Worm (Caenorhabditis elegans) whole organism, L1 larva: ENCODE results near the gene osg-1.

ENCODE experiments used
- C04F5.9 ChIP-seq: sonication (generic microtip); optimal IDR thresholded peaks from 2 replicates; lab custom pipeline; 2016; ENCODE audit warnings: missing genetic modification characterization, missing compliant biosample characterization
- C16A3.4 ChIP-seq: fragments of 150-350 bp; optimal IDR thresholded peaks from 2 replicates; lab custom pipeline; 2014; ENCODE audit warnings: missing biosample characterization, missing genetic modification characterization
- C34B4.2 ChIP-seq: sonication (generic microtip); optimal IDR thresholded peaks from 2 replicates; lab custom pipeline; 2017; ENCODE audit warnings: mild to moderate bottlenecking, missing genetic modification characterization, missing compliant biosample characterization
- F16B12.6 ChIP-seq: fragments of 150-350 bp; optimal IDR thresholded peaks from 2 replicates; lab custom pipeline; 2014; ENCODE audit warnings: missing biosample characterization, missing genetic modification characterization
- aha-1 ChIP-seq: fragments of 150-350 bp; optimal IDR thresholded peaks from 2 replicates; lab custom pipeline; 2014; ENCODE audit warnings: missing biosample characterization, missing genetic modification characterization
- alr-1 ChIP-seq: fragments of 200-800 bp; sonication (Bioruptor generic); optimal IDR thresholded peaks from 2 replicates; lab custom pipeline; 2018; ENCODE audit warnings: borderline replicate concordance, mild to moderate bottlenecking, missing genetic modification characterization, missing compliant biosample characterization
- aly-2 ChIP-seq: fragments of 150-350 bp; optimal IDR thresholded peaks from 2 replicates; lab custom pipeline; 2014; ENCODE audit warnings: missing biosample characterization, missing genetic modification characterization
- ceh-8 ChIP-seq: fragments of 200-800 bp; sonication (Bioruptor generic); optimal IDR thresholded peaks from 2 replicates; lab custom pipeline; 2018; ENCODE audit warnings: mild to moderate bottlenecking, missing genetic modification characterization, moderate library complexity, missing compliant biosample characterization
- ceh-82 ChIP-seq, 3 experiments: fragments of 150-350 bp in 1 of 3; sonication (generic microtip) in 2 of 3; optimal IDR thresholded peaks; 2 replicates each; lab custom pipeline; 2014 to 2017; ENCODE audit warnings: missing biosample characterization in 3 of 3, missing genetic modification characterization in 3 of 3
- ceh-88 ChIP-seq: fragments of 200-800 bp; sonication (Bioruptor generic); IDR thresholded peaks from 2 replicates; pipeline ENCODE4 v1.3.6; 2022; ENCODE audit warnings: missing genetic modification characterization, missing compliant biosample characterization
- ces-1 ChIP-seq: fragments of 150-350 bp; optimal IDR thresholded peaks from 2 replicates; lab custom pipeline; 2014; ENCODE audit warnings: missing biosample characterization, missing genetic modification reagents, missing genetic modification characterization
- dpl-1 ChIP-seq, 3 experiments: fragments of 150-350 bp in 2 of 3; sonication (generic microtip) in 1 of 3; optimal IDR thresholded peaks; 2 replicates each; lab custom pipeline; 2014 to 2017; ENCODE audit warnings: missing biosample characterization in 3 of 3, missing genetic modification characterization in 3 of 3, missing genetic modification reagents in 3 of 3
- dsc-1 ChIP-seq: sonication (generic microtip); optimal IDR thresholded peaks from 2 replicates; lab custom pipeline; 2016; ENCODE audit warnings: mild to moderate bottlenecking, missing genetic modification characterization, missing compliant biosample characterization
- efl-1 ChIP-seq, 4 experiments: fragments of 150-350 bp; optimal IDR thresholded peaks in 3 of 4; peaks in 1 of 4; 1 replicate in 1 of 4; 2 replicates in 3 of 4; lab custom pipeline; 2014; ENCODE audit warnings: missing biosample characterization in 2 of 4, missing genetic modification characterization in 2 of 4, missing genetic modification reagents in 2 of 4
- elt-3 ChIP-seq, 6 experiments: fragments of 150-350 bp in 1 of 6; sonication (generic microtip); optimal IDR thresholded peaks; 2 replicates each; lab custom pipeline; 2017 to 2018; ENCODE audit warnings: missing biosample characterization in 6 of 6, missing genetic modification characterization in 6 of 6, inconsistent platforms in 1 of 6
- ets-5 ChIP-seq: fragments of 200-800 bp; sonication (Bioruptor generic); IDR thresholded peaks from 2 replicates; pipeline ENCODE4 v1.3.6; 2022; ENCODE audit warnings: missing genetic modification characterization, missing compliant biosample characterization
- fkh-10 ChIP-seq: sonication (generic microtip); optimal IDR thresholded peaks from 2 replicates; lab custom pipeline; 2017; ENCODE audit warnings: missing biosample characterization, missing genetic modification reagents, missing genetic modification characterization
- fkh-8 ChIP-seq: sonication (generic microtip); optimal IDR thresholded peaks from 2 replicates; lab custom pipeline; 2016; ENCODE audit warnings: mild to moderate bottlenecking, missing genetic modification characterization, missing compliant biosample characterization
- grh-1 ChIP-seq: fragments of 200-800 bp; sonication (Bioruptor generic); IDR thresholded peaks from 2 replicates; pipeline ENCODE4 v1.3.6; 2022; ENCODE audit warnings: missing genetic modification reagents, missing genetic modification characterization, missing compliant biosample characterization
- irx-1 ChIP-seq: sonication (generic microtip); optimal IDR thresholded peaks from 2 replicates; lab custom pipeline; 2016; ENCODE audit warnings: missing genetic modification characterization, missing compliant biosample characterization
- jun-1 ChIP-seq: fragments of 150-350 bp; optimal IDR thresholded peaks from 2 replicates; lab custom pipeline; 2014; ENCODE audit warnings: missing biosample characterization, missing genetic modification reagents, missing genetic modification characterization
- lin-13 ChIP-seq: fragments of 150-350 bp; optimal IDR thresholded peaks from 2 replicates; lab custom pipeline; 2014; ENCODE audit warnings: missing biosample characterization, missing genetic modification reagents, missing genetic modification characterization
- lin-14 ChIP-seq: fragments of 200-800 bp; sonication (Bioruptor generic); optimal IDR thresholded peaks from 2 replicates; lab custom pipeline; 2018; ENCODE audit warnings: mild to moderate bottlenecking, missing genetic modification characterization, moderate library complexity, missing compliant biosample characterization
- lin-35 ChIP-seq, 2 experiments: fragments of 150-350 bp; optimal IDR thresholded peaks; 2 replicates each; lab custom pipeline; 2014; ENCODE audit warnings: missing biosample characterization in 2 of 2, missing genetic modification characterization in 2 of 2, missing genetic modification reagents in 2 of 2
- lin-39 ChIP-seq: fragments of 150-350 bp; optimal IDR thresholded peaks from 2 replicates; lab custom pipeline; 2014; ENCODE audit warnings: missing biosample characterization, missing genetic modification reagents, missing genetic modification characterization
- lir-3 ChIP-seq: sonication (generic microtip); optimal IDR thresholded peaks from 2 replicates; lab custom pipeline; 2016; ENCODE audit warnings: mild to moderate bottlenecking, missing genetic modification characterization, moderate library complexity, missing compliant biosample characterization; ENCODE audit not compliant: poor library complexity
- mdl-1 ChIP-seq, 2 experiments: fragments of 150-350 bp; optimal IDR thresholded peaks; 2 replicates each; lab custom pipeline; 2014 to 2017; ENCODE audit warnings: missing biosample characterization in 2 of 2, missing genetic modification characterization in 2 of 2, inconsistent platforms in 1 of 2
- nhr-12 ChIP-seq: sonication (generic microtip); optimal IDR thresholded peaks from 2 replicates; lab custom pipeline; 2017; ENCODE audit warnings: missing biosample characterization, missing genetic modification characterization
- nhr-19 ChIP-seq: fragments of 200-800 bp; sonication (Bioruptor generic); conservative IDR thresholded peaks from 2 replicates; pipeline ENCODE4 v1.3.6; 2022; ENCODE audit warnings: missing genetic modification characterization, missing compliant biosample characterization
- nhr-20 ChIP-seq: sonication (generic microtip); optimal IDR thresholded peaks from 2 replicates; lab custom pipeline; 2016; ENCODE audit warnings: mild to moderate bottlenecking, missing genetic modification characterization, missing compliant biosample characterization
- nhr-28 ChIP-seq: fragments of 150-350 bp; optimal IDR thresholded peaks from 2 replicates; lab custom pipeline; 2014; ENCODE audit warnings: missing biosample characterization, missing genetic modification characterization
- nhr-47 ChIP-seq: sonication (generic microtip); optimal IDR thresholded peaks from 2 replicates; lab custom pipeline; 2016; ENCODE audit warnings: mild to moderate bottlenecking, missing genetic modification characterization, moderate library complexity, missing compliant biosample characterization
- nhr-77 ChIP-seq: fragments of 150-350 bp; optimal IDR thresholded peaks from 2 replicates; lab custom pipeline; 2014; ENCODE audit warnings: missing biosample characterization, missing genetic modification characterization
- nhr-84 ChIP-seq: sonication (generic microtip); optimal IDR thresholded peaks from 2 replicates; lab custom pipeline; 2017; ENCODE audit warnings: missing biosample characterization, missing genetic modification characterization
- nhr-85 ChIP-seq: sonication (generic microtip); peaks from one replicate; lab custom pipeline; 2016; ENCODE audit warnings: missing genetic modification characterization, inconsistent platforms, missing compliant biosample characterization
- nhr-90 ChIP-seq: sonication (generic microtip); optimal IDR thresholded peaks from 2 replicates; lab custom pipeline; 2016; ENCODE audit warnings: mild to moderate bottlenecking, missing genetic modification characterization, missing compliant biosample characterization; ENCODE audit not compliant: poor library complexity
- pag-3 ChIP-seq: sonication (generic microtip); optimal IDR thresholded peaks from 2 replicates; lab custom pipeline; 2017; ENCODE audit warnings: missing genetic modification characterization, mild to moderate bottlenecking, missing compliant biosample characterization, antibody characterized with exemption, borderline replicate concordance; ENCODE audit not compliant: insufficient read depth
- pax-3 ChIP-seq: fragments of 200-800 bp; sonication (Bioruptor generic); optimal IDR thresholded peaks from 2 replicates; lab custom pipeline; 2018; ENCODE audit warnings: mild to moderate bottlenecking, missing genetic modification characterization, moderate library complexity, missing compliant biosample characterization
- pqm-1 ChIP-seq: sonication (generic microtip); optimal IDR thresholded peaks from 3 replicates; lab custom pipeline; 2017; ENCODE audit warnings: missing biosample characterization, missing genetic modification characterization
- skn-1 ChIP-seq: fragments of 150-350 bp; optimal IDR thresholded peaks from 2 replicates; lab custom pipeline; 2014; ENCODE audit warnings: missing biosample characterization, missing genetic modification characterization
- sox-4 ChIP-seq: sonication (generic microtip); optimal IDR thresholded peaks from 2 replicates; lab custom pipeline; 2016; ENCODE audit warnings: missing genetic modification characterization, missing compliant biosample characterization
- sup-37 ChIP-seq: fragments of 200-800 bp; sonication (Bioruptor generic); optimal IDR thresholded peaks from 2 replicates; lab custom pipeline; 2018; ENCODE audit warnings: mild to moderate bottlenecking, missing genetic modification characterization, missing compliant biosample characterization
- swsn-7 ChIP-seq: sonication (generic microtip); optimal IDR thresholded peaks from 2 replicates; lab custom pipeline; 2016; ENCODE audit warnings: missing genetic modification characterization, missing compliant biosample characterization
- unc-130 ChIP-seq: fragments of 150-350 bp; optimal IDR thresholded peaks from 2 replicates; lab custom pipeline; 2017; ENCODE audit warnings: missing biosample characterization, missing genetic modification characterization, inconsistent platforms
- zip-4 ChIP-seq: fragments of 200-800 bp; sonication (Bioruptor generic); optimal IDR thresholded peaks from 2 replicates; lab custom pipeline; 2018; ENCODE audit warnings: mild to moderate bottlenecking, missing genetic modification characterization, moderate library complexity, missing compliant biosample characterization
- ztf-4 ChIP-seq: fragments of 150-350 bp; optimal IDR thresholded peaks from 2 replicates; lab custom pipeline; 2014; ENCODE audit warnings: missing biosample characterization, missing genetic modification characterization

osg-1 gene

DNA sequence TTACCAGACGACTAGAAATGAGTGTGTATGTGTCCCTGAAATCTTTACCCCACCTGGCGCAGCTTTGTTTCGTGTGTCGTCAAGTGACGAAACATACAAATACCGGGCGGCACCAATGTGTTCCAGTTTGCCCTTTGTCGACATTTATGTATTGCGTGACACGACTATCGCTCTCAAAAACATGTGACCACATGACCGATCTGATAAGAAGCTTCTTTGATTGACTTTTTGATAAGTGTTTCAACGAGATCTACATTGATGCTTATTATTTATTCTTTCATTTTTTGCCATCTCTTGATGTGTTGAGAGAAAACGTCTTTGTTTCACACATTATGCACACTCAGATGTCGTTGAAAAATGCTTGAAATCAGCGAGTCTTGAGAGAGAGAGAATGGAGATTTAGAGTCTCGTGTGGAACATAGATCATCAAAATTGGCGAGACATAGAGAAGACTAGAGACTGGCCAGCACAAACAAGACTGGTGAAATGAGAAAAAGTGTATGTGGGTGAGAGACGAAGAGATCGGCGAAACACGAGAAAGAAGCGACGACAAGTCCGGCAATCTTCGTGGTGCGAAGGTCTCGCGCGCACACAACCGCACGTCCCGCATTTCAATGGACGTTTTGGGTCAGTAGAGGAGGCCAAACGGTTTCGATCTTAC is 15.7 kb downstream of the osg-1 start (continued):
- TF ChIP-seq lir-3: peak; percentile 4

DNA sequence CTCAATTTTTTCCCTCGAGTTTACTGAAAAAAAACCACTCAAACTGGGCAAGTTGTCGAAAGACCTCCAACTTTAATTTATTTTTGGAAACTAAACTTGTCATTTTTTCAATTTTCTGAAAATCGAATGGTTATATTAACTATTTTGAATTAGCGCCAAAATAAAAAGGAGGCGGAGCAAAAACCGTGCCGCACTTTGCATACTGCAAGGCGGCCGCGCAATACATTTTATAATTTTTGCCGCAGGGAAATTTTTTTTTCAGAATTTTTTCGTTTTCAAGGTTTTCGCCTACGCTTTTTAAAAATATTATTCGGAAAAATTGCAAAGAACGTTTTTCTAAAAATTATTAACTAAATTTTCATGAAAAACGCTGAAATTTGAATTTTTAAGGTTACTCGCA is 16.3 kb downstream of the osg-1 start:
- TF ChIP-seq dpl-1 (GFP tag; optimal IDR thresholded peaks at IDR 0.05; lab: Kevin White, UChicago) (peak in 1 of 3 experiments; percentile 28), fkh-10 (GFP tag; lab: Kevin White, UChicago) (no peak), efl-1 (optimal IDR thresholded peaks at IDR 0.05; lab: Kevin White, UChicago) (no peak), efl-1 (GFP tag; optimal IDR thresholded peaks at IDR 0.05 in 1 of 2; lab: Kevin White, UChicago) (peak; percentile 24 to 93)

DNA sequence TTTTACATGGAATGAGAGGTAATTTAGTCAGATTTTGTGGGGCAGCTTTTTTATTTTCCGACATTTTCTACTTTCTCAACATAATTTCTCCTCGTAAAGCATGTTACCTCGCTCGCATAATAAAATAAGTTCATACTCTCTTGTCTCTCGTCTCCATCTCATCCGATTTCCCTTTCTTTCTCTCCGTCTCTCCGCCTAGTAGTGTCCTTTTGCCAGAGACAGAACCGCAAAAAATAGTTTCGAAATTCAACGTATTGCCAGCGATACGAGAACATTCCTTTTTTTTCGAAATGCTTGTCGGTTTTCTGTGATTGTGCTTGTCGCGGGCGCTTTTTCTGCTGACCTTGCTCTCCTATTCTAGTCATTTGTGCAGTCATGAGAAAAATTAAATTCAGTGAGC is 16.8 kb downstream of the osg-1 start:
- TF ChIP-seq irx-1 (tag; lab: Kevin White, UChicago) (peak; percentile 41), zip-4 (GFP tag; lab: Kevin White, UChicago) (no peak), fkh-8 (tag; lab: Kevin White, UChicago) (peak; percentile 48), sox-4 (tag; lab: Kevin White, UChicago) (no peak), grh-1 (GFP tag; lab: Robert Waterston, UW) (no peak), nhr-20 (tag; lab: Kevin White, UChicago) (peak; percentile 72), pag-3 (tag; lab: Kevin White, UChicago) (no peak), ztf-4 (peak; percentile 52), ceh-8 (GFP tag; lab: Kevin White, UChicago) (no peak), aly-2 (tag; lab: Kevin White, UChicago) (peak; percentile 86), dpl-1 (GFP tag; optimal IDR thresholded peaks at IDR 0.05; lab: Kevin White, UChicago) (peak; percentile 39 to 50 (median 40)), sup-37 (no peak), pax-3 (peak; percentile 63), unc-130 (tag; lab: Kevin White, UChicago) (peak; percentile 12), elt-3 (tag; optimal IDR thresholded peaks at IDR 0.05; lab: Kevin White, UChicago) (peak in 5 of 6 experiments; percentile 58 to 87 (median 62)), jun-1 (tag; lab: Kevin White, UChicago) (peak; percentile 61), lin-13 (peak; percentile 54), ces-1 (GFP tag; lab: Kevin White, UChicago) (no peak), alr-1 (tag; lab: Kevin White, UChicago) (no peak), dsc-1 (no peak), swsn-7 (peak; percentile 54), lin-14 (GFP tag; lab: Kevin White, UChicago) (peak; percentile 83), ceh-88 (GFP tag; lab: Robert Waterston, UW) (no peak), lir-3 (peak; percentile 34), pqm-1 (tag; lab: Kevin White, UChicago) (no peak), C34B4.2 (no peak), C04F5.9 (tag; lab: Kevin White, UChicago) (no peak), ets-5 (GFP tag; lab: Robert Waterston, UW) (no peak), nhr-84 (tag; lab: Kevin White, UChicago) (no peak), lin-35 (GFP tag; optimal IDR thresholded peaks at IDR 0.05; lab: Kevin White, UChicago) (peak; percentile 59 to 70), nhr-12 (no peak), C16A3.4 (tag; lab: Kevin White, UChicago) (peak; percentile 13), lin-39 (no peak), nhr-47 (tag; lab: Kevin White, UChicago) (peak; percentile 64), nhr-19 (GFP tag; lab: Robert Waterston, UW) (peak; percentile 38), efl-1 (optimal IDR thresholded peaks at IDR 0.05; lab: Kevin White, UChicago) (peak; percentile 62), efl-1 (GFP tag; optimal IDR thresholded peaks at IDR 0.05 in 1 of 2; lab: Kevin White, UChicago) (peak; percentile 57 to 96), nhr-85 (tag; lab: Kevin White, UChicago) (peak; percentile 90), skn-1 (tag; lab: Kevin White, UChicago) (peak; percentile 46), nhr-90 (tag; lab: Kevin White, UChicago) (no peak), ceh-82 (tag; optimal IDR thresholded peaks at IDR 0.05; lab: Kevin White, UChicago) (peak; percentile 26 to 64 (median 55)), nhr-77 (tag; lab: Kevin White, UChicago) (peak; percentile 49), mdl-1 (tag; optimal IDR thresholded peaks at IDR 0.05; lab: Kevin White, UChicago) (peak in 1 of 2 experiments; percentile 33), nhr-28 (no peak), F16B12.6 (tag; lab: Kevin White, UChicago) (no peak), aha-1 (tag; lab: Kevin White, UChicago) (no peak)
